Fruit fly (Drosophila melanogaster): ENCODE results near the gene CG42259.

DNA sequence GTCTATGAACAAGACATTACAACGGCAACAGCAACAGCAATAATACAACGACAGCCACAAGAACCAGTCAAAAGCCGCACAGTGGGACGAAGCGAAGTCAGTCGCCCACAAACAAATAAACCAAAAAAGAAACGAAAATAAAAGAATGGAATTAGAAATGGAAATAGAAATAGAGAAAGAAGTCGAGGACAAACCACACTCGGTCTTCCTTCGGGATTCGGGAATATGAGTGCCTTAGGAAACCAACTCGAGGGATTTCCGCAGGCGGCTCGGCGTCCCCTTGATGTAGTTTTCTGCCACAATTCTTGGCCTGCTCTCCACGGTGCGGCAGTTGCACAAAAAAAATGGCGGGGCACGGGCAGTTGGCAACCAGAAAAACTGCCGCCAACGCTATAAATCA is 44.4 kb downstream of the CG42259 start:
- no peak for TF ChIP-seq br (GFP tag; optimal IDR thresholded peaks at IDR 0.05)
- no peak for TF ChIP-seq sage (GFP tag; optimal IDR thresholded peaks at IDR 0.05)
- TF ChIP-seq Sp1 (GFP tag; optimal IDR thresholded peaks at IDR 0.05) = no peak
- no peak for TF ChIP-seq Mio (GFP tag; optimal IDR thresholded peaks at IDR 0.05)
- no peak for TF ChIP-seq ey (GFP tag; optimal IDR thresholded peaks at IDR 0.05)
- no peak for TF ChIP-seq lola (GFP tag; optimal IDR thresholded peaks at IDR 0.05)
- no peak for TF ChIP-seq psq (GFP tag; optimal IDR thresholded peaks at IDR 0.05)
- TF ChIP-seq HLH106 (tag; optimal IDR thresholded peaks at IDR 0.05) = no peak
- TF ChIP-seq Hr83 (GFP tag; optimal IDR thresholded peaks at IDR 0.05; ENCODE audit: poor library complexity, severe bottlenecking) = no peak
- no peak for TF ChIP-seq Rel (GFP tag; optimal IDR thresholded peaks at IDR 0.05)
- TF ChIP-seq Rel (tag; optimal IDR thresholded peaks at IDR 0.05) = no peak

All from whole organism, wandering third instar larva.